Worm (Caenorhabditis elegans) whole organism, early embryonic: ENCODE measurements around the gene T14B4.19.

Experiments
- B0310.2 ChIP-seq: sonication (generic microtip); optimal IDR thresholded peaks from 2 replicates; lab custom pipeline; 2016; ENCODE audit warnings: mild to moderate bottlenecking, missing genetic modification characterization, missing compliant biosample characterization
- F13C5.2 ChIP-seq: sonication (generic microtip); optimal IDR thresholded peaks from 2 replicates; lab custom pipeline; 2017; ENCODE audit warnings: mild to moderate bottlenecking, missing genetic modification characterization, inconsistent platforms, missing compliant biosample characterization
- aly-1 ChIP-seq: sonication (generic microtip); optimal IDR thresholded peaks from 2 replicates; lab custom pipeline; 2016; ENCODE audit warnings: missing genetic modification characterization, missing compliant biosample characterization
- ama-1 ChIP-seq: fragments of 150-350 bp; optimal IDR thresholded peaks from 2 replicates; lab custom pipeline; 2014
- ceh-13 ChIP-seq: fragments of 200-800 bp; sonication (Bioruptor generic); optimal IDR thresholded peaks from 2 replicates; lab custom pipeline; 2018; ENCODE audit warnings: mild to moderate bottlenecking, missing genetic modification characterization, missing compliant biosample characterization
- ceh-36 ChIP-seq: sonication (generic microtip); optimal IDR thresholded peaks from 2 replicates; lab custom pipeline; 2016; ENCODE audit warnings: missing genetic modification characterization, inconsistent platforms, missing compliant biosample characterization
- ets-7 ChIP-seq: sonication (generic microtip); optimal IDR thresholded peaks from 2 replicates; lab custom pipeline; 2016; ENCODE audit warnings: missing genotype, missing genetic modification characterization, missing compliant biosample characterization
- flt-1 ChIP-seq: fragments of 200-800 bp; sonication (Bioruptor generic); IDR thresholded peaks from 2 replicates; pipeline ENCODE4 v1.3.6; 2022; ENCODE audit warnings: missing genetic modification characterization, missing compliant biosample characterization
- hmbx-1 ChIP-seq: sonication (generic microtip); optimal IDR thresholded peaks from 2 replicates; lab custom pipeline; 2016; ENCODE audit warnings: mild to moderate bottlenecking, missing genetic modification characterization, missing compliant biosample characterization
- hmg-4 ChIP-seq: fragments of 200-800 bp; sonication (Bioruptor generic); optimal IDR thresholded peaks from 2 replicates; lab custom pipeline; 2018; ENCODE audit warnings: mild to moderate bottlenecking, missing genetic modification characterization, missing compliant biosample characterization
- hnd-1 ChIP-seq: sonication (generic microtip); optimal IDR thresholded peaks from 2 replicates; lab custom pipeline; 2016; ENCODE audit warnings: missing genetic modification characterization, missing compliant biosample characterization
- pes-1 ChIP-seq: fragments of 200-800 bp; sonication (Bioruptor generic); IDR thresholded peaks from 2 replicates; pipeline ENCODE4 v1.3.6; 2022; ENCODE audit warnings: missing genetic modification reagents, missing genetic modification characterization, missing compliant biosample characterization
- scrt-1 ChIP-seq: fragments of 200-800 bp; sonication (Bioruptor generic); IDR thresholded peaks from 2 replicates; pipeline ENCODE4 v1.3.6; 2022; ENCODE audit warnings: missing genetic modification characterization, missing compliant biosample characterization
- sea-1 ChIP-seq: fragments of 200-800 bp; sonication (Bioruptor generic); conservative IDR thresholded peaks from 2 replicates; pipeline ENCODE4 v1.3.6; 2022; ENCODE audit warnings: missing genetic modification characterization, missing compliant biosample characterization
- tbx-11 ChIP-seq: fragments of 200-800 bp; sonication (Bioruptor generic); IDR thresholded peaks from 2 replicates; pipeline ENCODE4 v1.3.6; 2022; ENCODE audit warnings: missing genetic modification characterization, missing compliant biosample characterization
- tbx-37 ChIP-seq: fragments of 200-800 bp; sonication (Bioruptor generic); conservative IDR thresholded peaks from 2 replicates; pipeline ENCODE4 v1.3.6; 2022; ENCODE audit warnings: missing genetic modification reagents, missing genetic modification characterization, missing compliant biosample characterization
- tra-4 ChIP-seq: sonication (generic microtip); optimal IDR thresholded peaks from 2 replicates; lab custom pipeline; 2017; ENCODE audit warnings: missing genetic modification characterization, missing compliant biosample characterization

Gene T14B4.19

DNA sequence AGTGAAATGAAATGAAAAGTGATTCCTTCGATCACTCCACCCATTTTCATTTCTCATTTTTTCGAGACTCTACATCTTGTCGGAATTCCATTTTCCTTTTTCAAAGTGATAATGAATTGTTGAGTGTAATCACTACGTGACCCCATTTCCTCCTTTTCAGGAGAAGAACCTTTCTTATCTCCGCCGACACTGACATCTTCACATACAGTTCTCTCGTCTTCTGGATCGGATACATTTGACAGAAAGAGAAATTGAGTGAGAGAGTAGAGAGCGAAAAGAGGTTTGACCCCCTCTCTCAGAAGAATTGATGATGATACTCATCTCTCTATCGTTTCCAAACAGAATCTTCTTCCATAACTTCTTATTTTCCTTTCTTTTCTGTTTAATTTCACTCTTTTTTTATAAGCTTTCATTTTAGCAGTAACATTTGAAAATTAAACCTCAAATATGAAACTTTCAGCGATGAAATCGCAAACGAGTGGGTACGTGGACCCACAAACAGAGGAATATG lies 1.2 kb upstream of the T14B4.19 start, which contains the start of gene dpy-2:
dpy-2 (plus strand) TSS at position 461 of the 511 bp plus-strand sequence.
- TF ChIP-seq aly-1: no peak

DNA sequence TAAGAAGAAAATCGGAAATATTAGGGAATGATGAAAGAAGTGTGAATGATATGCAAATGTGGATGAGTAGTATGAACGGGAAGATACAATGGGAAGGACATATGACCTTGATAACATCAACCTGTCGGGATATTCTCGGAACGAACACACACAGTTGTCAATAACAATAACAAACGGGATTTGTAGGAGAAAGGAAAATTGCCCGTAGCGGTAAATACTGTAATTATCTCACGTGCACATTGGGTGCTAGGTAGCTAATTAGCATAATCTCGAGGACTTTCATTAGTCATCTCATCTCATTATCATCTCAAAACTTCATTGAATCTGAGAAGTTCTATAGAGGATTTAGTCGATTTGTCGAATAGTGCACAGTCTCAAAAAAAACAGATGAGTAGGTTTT lies 272 bp upstream of the T14B4.19 start:
- TF ChIP-seq ets-7 (tag; lab: Kevin White, UChicago): no peak
- no peak for TF ChIP-seq ama-1 (lab: Kevin White, UChicago)
- no peak for TF ChIP-seq sea-1 (GFP tag; lab: Robert Waterston, UW)
- no peak for TF ChIP-seq F13C5.2 (tag; lab: Kevin White, UChicago)
- no peak for TF ChIP-seq hnd-1 (tag; lab: Kevin White, UChicago)
- no peak for TF ChIP-seq B0310.2 (tag; lab: Kevin White, UChicago)
- TF ChIP-seq pes-1 (GFP tag; lab: Robert Waterston, UW): no peak
- no peak for TF ChIP-seq aly-1
- TF ChIP-seq flt-1 (GFP tag; lab: Robert Waterston, UW): no peak
- TF ChIP-seq tbx-11: no peak
- TF ChIP-seq tbx-37: no peak
- TF ChIP-seq tra-4 (tag; lab: Kevin White, UChicago): no peak
- no peak for TF ChIP-seq ceh-13
- TF ChIP-seq scrt-1 (GFP tag; lab: Robert Waterston, UW): no peak
- no peak for TF ChIP-seq hmg-4 (GFP tag; lab: Kevin White, UChicago)
- no peak for TF ChIP-seq hmbx-1
- TF ChIP-seq ceh-36 (tag; lab: Kevin White, UChicago): no peak

DNA sequence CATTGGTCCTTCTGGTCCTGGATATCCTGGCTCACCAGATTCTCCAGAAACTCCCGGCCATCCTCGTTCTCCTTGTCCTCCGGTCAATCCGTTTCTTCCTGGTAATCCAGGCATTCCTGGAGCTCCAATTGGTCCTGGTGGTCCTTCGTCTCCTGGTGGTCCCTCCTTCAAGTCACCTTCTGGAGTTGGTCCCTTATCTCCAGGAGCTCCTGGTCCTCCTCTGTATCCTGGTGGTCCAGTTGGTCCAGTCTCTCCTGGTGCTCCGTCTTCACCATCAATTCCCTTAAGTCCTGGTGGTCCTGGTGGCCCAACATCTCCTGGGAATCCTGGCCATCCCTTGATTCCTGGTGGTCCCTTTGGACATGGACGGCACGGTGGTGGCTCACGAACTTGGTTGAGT lies 2.1 kb downstream of the T14B4.19 start:
- TF ChIP-seq tbx-37 (no peak), ceh-36 (tag; lab: Kevin White, UChicago) (peak; percentile 9), aly-1 (peak; percentile 4)

DNA sequence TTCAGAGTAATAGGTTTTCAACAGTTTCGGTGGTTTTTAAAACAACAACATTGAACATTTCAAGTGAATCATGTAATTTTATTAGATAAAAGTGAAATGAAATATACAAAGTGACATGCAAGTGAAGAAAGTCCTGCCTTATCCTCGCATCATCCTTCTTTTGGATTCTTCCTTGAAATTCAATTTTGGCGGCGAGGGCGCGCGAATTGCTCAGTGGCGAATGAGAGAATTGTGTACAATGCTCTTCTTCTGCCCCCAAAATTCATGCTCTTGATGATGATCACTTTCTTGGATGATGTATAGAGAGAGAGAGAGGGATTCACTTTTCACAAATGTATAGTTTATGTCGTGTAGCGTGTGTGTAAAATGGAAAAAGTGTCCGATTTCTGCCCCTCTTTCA lies 3.1 kb downstream of the T14B4.19 start:
- TF ChIP-seq ceh-36 (tag; lab: Kevin White, UChicago) (no peak), B0310.2 (tag; lab: Kevin White, UChicago) (no peak), tra-4 (tag; lab: Kevin White, UChicago) (no peak), ceh-13 (no peak), scrt-1 (GFP tag; lab: Robert Waterston, UW) (no peak), hmg-4 (GFP tag; lab: Kevin White, UChicago) (no peak), tbx-11 (no peak), ama-1 (lab: Kevin White, UChicago) (no peak), flt-1 (GFP tag; lab: Robert Waterston, UW) (no peak), F13C5.2 (tag; lab: Kevin White, UChicago) (no peak), hmbx-1 (no peak)

DNA sequence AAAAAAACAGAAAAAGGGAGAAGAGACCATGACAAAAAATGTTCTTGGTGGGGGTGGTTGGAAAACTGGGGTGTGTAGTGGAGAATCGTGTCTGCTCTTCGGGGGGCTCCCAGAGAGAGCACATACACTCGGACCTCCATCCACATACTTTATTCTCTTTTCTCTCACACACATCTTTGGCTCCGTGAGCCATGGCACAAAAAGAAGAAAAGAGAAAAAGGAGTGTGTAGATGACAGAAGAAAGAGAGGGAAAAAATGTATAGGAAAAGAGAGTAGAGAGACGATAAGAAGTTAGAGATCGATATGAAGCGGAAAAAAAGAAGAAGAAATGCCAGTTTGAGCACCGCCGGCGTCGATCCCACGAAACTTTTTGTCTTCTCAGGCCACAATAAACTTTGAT lies 3.8 kb downstream of the T14B4.19 start:
- no peak for TF ChIP-seq ceh-36 (tag; lab: Kevin White, UChicago)
- no peak for TF ChIP-seq aly-1
- no peak for TF ChIP-seq scrt-1 (GFP tag; lab: Robert Waterston, UW)
- no peak for TF ChIP-seq tra-4 (tag; lab: Kevin White, UChicago)
- no peak for TF ChIP-seq B0310.2 (tag; lab: Kevin White, UChicago)
- no peak for TF ChIP-seq flt-1 (GFP tag; lab: Robert Waterston, UW)
- TF ChIP-seq ceh-13: no peak
- TF ChIP-seq hmg-4 (GFP tag; lab: Kevin White, UChicago): no peak
- TF ChIP-seq hnd-1 (tag; lab: Kevin White, UChicago): no peak
- no peak for TF ChIP-seq tbx-11
- no peak for TF ChIP-seq F13C5.2 (tag; lab: Kevin White, UChicago)
- no peak for TF ChIP-seq pes-1 (GFP tag; lab: Robert Waterston, UW)
- TF ChIP-seq sea-1 (GFP tag; lab: Robert Waterston, UW): no peak
- no peak for TF ChIP-seq hmbx-1
- TF ChIP-seq ets-7 (tag; lab: Kevin White, UChicago): no peak
- TF ChIP-seq tbx-37: no peak

DNA sequence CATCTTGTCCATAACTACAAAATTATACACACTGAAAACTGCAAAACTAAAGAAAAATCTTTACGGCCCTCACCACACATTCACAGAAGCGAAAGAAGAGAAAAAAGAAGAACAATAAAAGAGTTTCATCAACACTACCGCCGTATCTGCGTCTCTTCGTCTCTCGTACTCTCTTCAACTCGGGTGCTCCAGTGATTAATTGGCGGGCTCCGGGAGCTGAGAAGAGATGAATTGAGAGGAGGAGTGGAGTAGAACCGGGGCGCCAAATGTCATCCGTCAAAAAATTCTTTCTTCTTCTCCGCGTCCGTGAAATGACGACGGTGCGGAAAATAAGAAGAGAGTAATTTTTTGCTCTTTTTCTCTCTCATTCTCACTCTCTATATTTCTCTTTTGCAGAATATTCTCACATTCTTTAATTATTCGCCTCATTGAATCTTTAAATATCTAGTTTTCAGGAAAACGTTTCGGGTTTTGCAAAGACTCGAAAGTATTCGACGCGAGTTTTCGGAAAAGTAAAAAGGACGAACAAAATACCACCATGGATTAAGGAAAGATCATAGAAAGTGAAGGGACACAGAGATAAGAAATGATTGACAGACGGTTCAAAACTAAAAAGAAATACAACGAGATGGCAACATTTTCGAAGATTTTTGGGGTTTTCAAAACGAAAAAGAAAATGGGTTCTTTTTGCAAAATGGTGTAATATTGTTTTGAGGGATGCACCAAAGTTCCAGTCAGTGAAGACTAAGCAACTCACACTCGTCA lies 5.1 kb downstream of the T14B4.19 start:
- no peak for TF ChIP-seq hmbx-1
- TF ChIP-seq ceh-13: no peak
- TF ChIP-seq pes-1 (GFP tag; lab: Robert Waterston, UW): no peak
- TF ChIP-seq ets-7 (tag; lab: Kevin White, UChicago): no peak
- TF ChIP-seq hmg-4 (GFP tag; lab: Kevin White, UChicago): no peak
- no peak for TF ChIP-seq ceh-36 (tag; lab: Kevin White, UChicago)
- no peak for TF ChIP-seq flt-1 (GFP tag; lab: Robert Waterston, UW)
- TF ChIP-seq ama-1 (lab: Kevin White, UChicago): no peak
- TF ChIP-seq scrt-1 (GFP tag; lab: Robert Waterston, UW): no peak
- no peak for TF ChIP-seq hnd-1 (tag; lab: Kevin White, UChicago)
- TF ChIP-seq tbx-37: no peak
- TF ChIP-seq B0310.2 (tag; lab: Kevin White, UChicago): no peak
- no peak for TF ChIP-seq aly-1
- no peak for TF ChIP-seq F13C5.2 (tag; lab: Kevin White, UChicago)
- no peak for TF ChIP-seq tra-4 (tag; lab: Kevin White, UChicago)
- TF ChIP-seq sea-1 (GFP tag; lab: Robert Waterston, UW): no peak
- TF ChIP-seq tbx-11: no peak

DNA sequence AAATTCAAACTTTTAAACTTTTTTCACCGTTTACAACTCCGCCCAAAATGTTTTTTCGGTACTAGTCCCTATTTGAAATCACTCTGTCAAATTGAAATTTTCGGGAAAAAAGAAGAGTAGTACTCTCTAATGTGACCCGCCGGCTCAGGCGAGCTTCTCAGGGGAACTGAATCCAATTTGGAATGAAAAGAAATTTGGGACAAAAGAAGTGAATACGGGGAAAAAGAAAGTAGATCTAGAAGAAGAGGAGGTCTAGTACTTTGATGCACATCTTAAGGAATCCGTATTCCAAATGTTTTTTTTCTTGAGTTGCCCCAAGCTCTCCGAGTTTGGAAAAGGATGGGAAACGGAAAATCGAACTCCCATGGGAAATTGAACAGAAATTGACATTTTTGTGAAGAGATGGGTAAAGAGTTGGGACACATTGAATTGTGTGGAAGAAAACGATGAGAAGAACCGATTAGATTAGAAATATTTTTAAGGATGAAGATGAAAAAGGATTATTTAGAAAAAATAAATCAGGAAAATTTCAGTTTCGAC lies 6.1 kb downstream of the T14B4.19 start:
- TF ChIP-seq B0310.2 (tag; lab: Kevin White, UChicago) (no peak), scrt-1 (GFP tag; lab: Robert Waterston, UW) (no peak), hmbx-1 (no peak)
